Worm (Caenorhabditis elegans): ENCODE data around the gene mec-3.

mec-3 gene

ce11 chrIV:10482585-10482984 lies 20.9 kb upstream of the mec-3 start:
- TF ChIP-seq mdl-1 (tag; optimal IDR thresholded peaks at IDR 0.05) (no peak), elt-2 (tag; optimal IDR thresholded peaks at IDR 0.05) (peak; percentile 56), pqm-1 (tag; optimal IDR thresholded peaks at IDR 0.05) (peak; percentile 99), nfya-1 (tag; optimal IDR thresholded peaks at IDR 0.05; ENCODE audit: insufficient read depth) (no peak), nhr-67 (tag; optimal IDR thresholded peaks at IDR 0.05) (no peak)

DNA sequence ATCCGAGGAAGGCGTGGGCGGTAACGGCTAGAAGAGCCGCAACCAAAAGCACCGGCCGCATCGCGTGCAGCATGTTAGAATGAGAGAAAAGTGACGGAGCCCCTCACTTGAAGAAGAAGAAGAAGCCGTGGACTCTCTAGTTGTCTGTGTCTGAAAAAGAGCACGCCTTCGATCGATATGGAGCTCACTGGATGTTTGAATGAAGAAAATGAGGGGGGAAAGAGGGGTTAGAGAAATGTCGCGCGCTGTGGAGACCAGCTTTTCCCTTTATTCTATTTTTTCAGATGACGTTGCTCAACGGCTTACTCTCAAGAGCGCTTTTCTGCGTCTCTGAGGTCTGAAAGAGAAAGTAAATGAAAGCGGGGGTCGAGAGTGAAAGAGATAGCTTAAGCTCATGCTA lies 20.0 kb upstream of the mec-3 start, which contains the start of gene egl-21:
TSS of gene egl-21 (minus strand) at position 150 of the 400 bp plus-strand sequence.
- TF ChIP-seq nhr-25 (tag; optimal IDR thresholded peaks at IDR 0.05), result no peak
- TF ChIP-seq daf-12 (tag; optimal IDR thresholded peaks at IDR 0.05), result no peak
- no peak for TF ChIP-seq ceh-82 (tag; optimal IDR thresholded peaks at IDR 0.05)
- no peak for TF ChIP-seq ztf-11 (tag; optimal IDR thresholded peaks at IDR 0.05)
- TF ChIP-seq pha-4 (tag; optimal IDR thresholded peaks at IDR 0.05), result no peak
- no peak for TF ChIP-seq nhr-237 (tag; optimal IDR thresholded peaks at IDR 0.05)
- TF ChIP-seq lsy-12 (tag; optimal IDR thresholded peaks at IDR 0.05), result peak; percentile 41
- TF ChIP-seq nhr-76 (tag; optimal IDR thresholded peaks at IDR 0.05), result no peak
- TF ChIP-seq nhr-12 (tag; optimal IDR thresholded peaks at IDR 0.05), result no peak
- TF ChIP-seq mml-1 (tag; optimal IDR thresholded peaks at IDR 0.05), result no peak
- no peak for TF ChIP-seq ceh-16 (tag; optimal IDR thresholded peaks at IDR 0.05)
- no peak for TF ChIP-seq nhr-28 (tag; optimal IDR thresholded peaks at IDR 0.05)
- no peak for TF ChIP-seq egl-27 (tag; optimal IDR thresholded peaks at IDR 0.05)
- TF ChIP-seq ZK546.5 (tag; optimal IDR thresholded peaks at IDR 0.05), result no peak
- no peak for TF ChIP-seq jun-1 (tag; optimal IDR thresholded peaks at IDR 0.05)
- peak; percentile 66 for TF ChIP-seq nhr-11 (tag; optimal IDR thresholded peaks at IDR 0.05)
- TF ChIP-seq hmg-11 (tag; optimal IDR thresholded peaks at IDR 0.05), result peak; percentile 48
- no peak for TF ChIP-seq ceh-9 (tag; optimal IDR thresholded peaks at IDR 0.05)
- TF ChIP-seq pqm-1 (tag; optimal IDR thresholded peaks at IDR 0.05), result no peak
- TF ChIP-seq nhr-23 (tag; optimal IDR thresholded peaks at IDR 0.05), result no peak
- peak; percentile 24 for TF ChIP-seq ama-1 (optimal IDR thresholded peaks at IDR 0.05)
- TF ChIP-seq mdl-1 (tag; optimal IDR thresholded peaks at IDR 0.05), result peak; percentile 28
- peak; percentile 76 for TF ChIP-seq fkh-10 (GFP tag; optimal IDR thresholded peaks at IDR 0.05)
- TF ChIP-seq skn-1 (tag; optimal IDR thresholded peaks at IDR 0.05), result no peak
- TF ChIP-seq nhr-43 (tag; optimal IDR thresholded peaks at IDR 0.05; ENCODE audit: poor library complexity, severe bottlenecking), result no peak
- no peak for TF ChIP-seq unc-39 (tag; optimal IDR thresholded peaks at IDR 0.05)
- no peak for TF ChIP-seq elt-1 (tag; optimal IDR thresholded peaks at IDR 0.05)
- peak; percentile 72 for TF ChIP-seq lin-39 (tag; optimal IDR thresholded peaks at IDR 0.05)
- TF ChIP-seq zag-1 (tag; optimal IDR thresholded peaks at IDR 0.05), result no peak
- TF ChIP-seq ceh-28 (tag; optimal IDR thresholded peaks at IDR 0.05), result peak; percentile 71
- TF ChIP-seq egl-5 (tag; optimal IDR thresholded peaks at IDR 0.05), result no peak
- no peak for TF ChIP-seq sea-2 (GFP tag; optimal IDR thresholded peaks at IDR 0.05)
- TF ChIP-seq nhr-77 (tag; optimal IDR thresholded peaks at IDR 0.05), result no peak
- TF ChIP-seq ztf-4 (tag; optimal IDR thresholded peaks at IDR 0.05), result no peak
- TF ChIP-seq nfya-1 (tag; optimal IDR thresholded peaks at IDR 0.05; ENCODE audit: insufficient read depth), result peak; percentile 81
- no peak for TF ChIP-seq eor-1 (tag; optimal IDR thresholded peaks at IDR 0.05)
- TF ChIP-seq tbx-2 (tag; optimal IDR thresholded peaks at IDR 0.05), result peak; percentile 17
- TF ChIP-seq lin-15B (tag; optimal IDR thresholded peaks at IDR 0.05), result peak; percentile 53
- TF ChIP-seq nhr-67 (tag; optimal IDR thresholded peaks at IDR 0.05), result no peak
- TF ChIP-seq fos-1 (tag; optimal IDR thresholded peaks at IDR 0.05), result no peak
- no peak for TF ChIP-seq snpc-4 (tag; optimal IDR thresholded peaks at IDR 0.05)
- no peak for TF ChIP-seq R02D3.7 (tag; optimal IDR thresholded peaks at IDR 0.05)
- TF ChIP-seq aly-2 (tag; optimal IDR thresholded peaks at IDR 0.05), result no peak
- TF ChIP-seq elt-3 (tag; optimal IDR thresholded peaks at IDR 0.05), result no peak
- no peak for TF ChIP-seq fkh-2 (tag; optimal IDR thresholded peaks at IDR 0.05)
- no peak for TF ChIP-seq unc-62 (GFP tag; optimal IDR thresholded peaks at IDR 0.05)
- TF ChIP-seq elt-2 (tag; optimal IDR thresholded peaks at IDR 0.05), result no peak
